Worm (Caenorhabditis elegans) whole organism, young adult: ENCODE results near the gene C45G9.11.

ENCODE experiments used
- B0019.2 ChIP-seq: fragments of 200-800 bp; sonication (Bioruptor generic); conservative IDR thresholded peaks from 2 replicates; pipeline ENCODE4 v1.3.6; 2022; ENCODE audit warnings: missing genetic modification reagents, missing genetic modification characterization, missing compliant biosample characterization
- D2030.7 ChIP-seq: fragments of 200-800 bp; sonication (Bioruptor generic); IDR thresholded peaks from 2 replicates; pipeline ENCODE4 v1.3.6; 2022; ENCODE audit warnings: missing genetic modification reagents, missing genetic modification characterization, missing compliant biosample characterization
- F22D6.2 ChIP-seq: sonication (generic microtip); optimal IDR thresholded peaks from 2 replicates; lab custom pipeline; 2016; ENCODE audit warnings: mild to moderate bottlenecking, missing genetic modification characterization, missing compliant biosample characterization
- F23B12.7 ChIP-seq: sonication (generic microtip); optimal IDR thresholded peaks from 2 replicates; lab custom pipeline; 2017; ENCODE audit warnings: missing genetic modification characterization, mild to moderate bottlenecking, missing compliant biosample characterization, antibody characterized with exemption, moderate library complexity; ENCODE audit not compliant: insufficient read depth
- F33H1.4 ChIP-seq: fragments of 200-800 bp; sonication (Bioruptor generic); IDR thresholded peaks from 2 replicates; pipeline ENCODE4 v1.3.6; 2022; ENCODE audit warnings: missing genetic modification reagents, missing genetic modification characterization, missing compliant biosample characterization
- F49E8.2 ChIP-seq: sonication (generic microtip); optimal IDR thresholded peaks from 3 replicates; lab custom pipeline; 2017; ENCODE audit warnings: missing genetic modification characterization, mild to moderate bottlenecking, missing compliant biosample characterization, antibody characterized with exemption, moderate library complexity; ENCODE audit not compliant: insufficient read depth
- F52B5.7 ChIP-seq: sonication (generic microtip); optimal IDR thresholded peaks from 2 replicates; lab custom pipeline; 2016; ENCODE audit warnings: mild to moderate bottlenecking, missing genetic modification characterization, missing compliant biosample characterization
- F55B11.4 ChIP-seq: sonication (generic microtip); optimal IDR thresholded peaks from 2 replicates; lab custom pipeline; 2016; ENCODE audit warnings: missing compliant biosample characterization, missing genetic modification characterization, borderline replicate concordance; ENCODE audit not compliant: insufficient read depth
- F57A8.1 ChIP-seq: fragments of 200-800 bp; sonication (Bioruptor generic); optimal IDR thresholded peaks from 2 replicates; lab custom pipeline; 2018; ENCODE audit warnings: mild to moderate bottlenecking, missing genetic modification characterization, moderate library complexity, missing compliant biosample characterization
- K12H6.12 ChIP-seq: fragments of 200-800 bp; sonication (Bioruptor generic); optimal IDR thresholded peaks from 2 replicates; lab custom pipeline; 2018; ENCODE audit warnings: mild to moderate bottlenecking, missing genetic modification characterization, missing compliant biosample characterization
- T26A5.8 ChIP-seq: sonication (generic microtip); optimal IDR thresholded peaks from 2 replicates; lab custom pipeline; 2016; ENCODE audit warnings: missing genetic modification characterization, missing compliant biosample characterization
- Y53G8AR.9 ChIP-seq: fragments of 200-800 bp; sonication (Bioruptor generic); conservative IDR thresholded peaks from 2 replicates; pipeline ENCODE4 v1.3.6; 2022; ENCODE audit warnings: missing genetic modification reagents, missing genetic modification characterization, missing compliant biosample characterization
- Y67H2A.10 ChIP-seq: fragments of 200-800 bp; sonication (Bioruptor generic); conservative IDR thresholded peaks from 2 replicates; pipeline ENCODE4 v1.3.6; 2022; ENCODE audit warnings: missing genetic modification reagents, missing genetic modification characterization, missing compliant biosample characterization
- Y79H2A.3 ChIP-seq: fragments of 200-800 bp; sonication (Bioruptor generic); conservative IDR thresholded peaks from 2 replicates; pipeline ENCODE4 v1.3.6; 2022; ENCODE audit warnings: missing genetic modification reagents, missing genetic modification characterization, missing compliant biosample characterization
- ZK185.1 ChIP-seq: sonication (generic microtip); optimal IDR thresholded peaks from 2 replicates; lab custom pipeline; 2016; ENCODE audit warnings: mild to moderate bottlenecking, missing genetic modification characterization, missing compliant biosample characterization; ENCODE audit not compliant: poor library complexity, severe bottlenecking
- ama-1 ChIP-seq, 3 experiments: fragments of 150-350 bp in 1 of 3; sonication (generic microtip) in 2 of 3; optimal IDR thresholded peaks; 2 replicates each; lab custom pipeline; 2014 to 2018; ENCODE audit warnings: missing biosample characterization in 2 of 3, missing genetic modification characterization in 2 of 3, missing genetic modification reagents in 2 of 3
- atf-7 ChIP-seq: sonication (generic microtip); optimal IDR thresholded peaks from 2 replicates; lab custom pipeline; 2017; ENCODE audit warnings: mild to moderate bottlenecking, missing genetic modification characterization, missing compliant biosample characterization
- athp-1 ChIP-seq: sonication (generic microtip); optimal IDR thresholded peaks from 2 replicates; lab custom pipeline; 2017; ENCODE audit warnings: mild to moderate bottlenecking, missing genetic modification characterization, missing compliant biosample characterization
- attf-5 ChIP-seq: fragments of 200-800 bp; sonication (Bioruptor generic); optimal IDR thresholded peaks from 2 replicates; lab custom pipeline; 2018; ENCODE audit warnings: mild to moderate bottlenecking, missing genetic modification characterization, missing compliant biosample characterization
- bed-2 ChIP-seq: fragments of 200-800 bp; sonication (Bioruptor generic); IDR thresholded peaks from 2 replicates; pipeline ENCODE4 v1.3.6; 2022; ENCODE audit warnings: missing genetic modification reagents, missing genetic modification characterization, missing compliant biosample characterization
- ccch-3 ChIP-seq: fragments of 200-800 bp; sonication (Bioruptor generic); optimal IDR thresholded peaks from 2 replicates; lab custom pipeline; 2018; ENCODE audit warnings: mild to moderate bottlenecking, missing genetic modification characterization, missing compliant biosample characterization
- ceh-58 ChIP-seq: fragments of 200-800 bp; sonication (Bioruptor generic); IDR thresholded peaks from 2 replicates; pipeline ENCODE4 v1.3.6; 2022; ENCODE audit warnings: missing genetic modification characterization, missing compliant biosample characterization
- ceh-91 ChIP-seq: fragments of 200-800 bp; sonication (Bioruptor generic); IDR thresholded peaks from 2 replicates; pipeline ENCODE4 v1.3.6; 2022; ENCODE audit warnings: missing genetic modification reagents, missing genetic modification characterization, missing compliant biosample characterization
- dox-1 ChIP-seq: fragments of 200-800 bp; sonication (Bioruptor generic); IDR thresholded peaks from 2 replicates; pipeline ENCODE4 v1.3.6; 2022; ENCODE audit warnings: missing genetic modification reagents, missing genetic modification characterization, missing compliant biosample characterization
- ets-4 ChIP-seq: fragments of 200-800 bp; sonication (Bioruptor generic); optimal IDR thresholded peaks from 2 replicates; lab custom pipeline; 2018; ENCODE audit warnings: mild to moderate bottlenecking, missing genetic modification characterization, missing compliant biosample characterization
- gei-17 ChIP-seq: fragments of 200-800 bp; sonication (Bioruptor generic); optimal IDR thresholded peaks from 2 replicates; lab custom pipeline; 2018; ENCODE audit warnings: mild to moderate bottlenecking, missing genetic modification characterization, missing compliant biosample characterization
- him-1 ChIP-seq: sonication (generic microtip); optimal IDR thresholded peaks from 2 replicates; lab custom pipeline; 2016; ENCODE audit warnings: missing genotype, missing genetic modification reagents, missing genetic modification characterization, missing compliant biosample characterization
- hmg-20 ChIP-seq: fragments of 200-800 bp; sonication (Bioruptor generic); IDR thresholded peaks from 2 replicates; pipeline ENCODE4 v1.3.6; 2022; ENCODE audit warnings: missing genetic modification reagents, missing genetic modification characterization, missing compliant biosample characterization
- let-607 ChIP-seq, 2 experiments: fragments of 200-800 bp in 1 of 2; sonication (Bioruptor generic) in 1 of 2; sonication (generic microtip) in 1 of 2; optimal IDR thresholded peaks; 2 replicates each; lab custom pipeline; 2016 to 2018; ENCODE audit warnings: mild to moderate bottlenecking in 2 of 2, missing compliant biosample characterization in 2 of 2, missing genetic modification characterization in 2 of 2, moderate library complexity in 2 of 2, missing genotype in 1 of 2
- lin-35 ChIP-seq, 3 experiments: fragments of 150-350 bp in 2 of 3; sonication (generic microtip) in 1 of 3; optimal IDR thresholded peaks; 2 replicates each; lab custom pipeline; 2014 to 2018; ENCODE audit warnings: missing biosample characterization in 3 of 3, missing genetic modification characterization in 3 of 3, missing genetic modification reagents in 3 of 3
- lin-40 ChIP-seq: sonication (generic microtip); optimal IDR thresholded peaks from 2 replicates; lab custom pipeline; 2016; ENCODE audit warnings: missing genetic modification characterization, mild to moderate bottlenecking, missing compliant biosample characterization, missing genotype, missing genetic modification reagents
- lin-54 ChIP-seq: fragments of 200-800 bp; sonication (Bioruptor generic); optimal IDR thresholded peaks from 2 replicates; lab custom pipeline; 2018; ENCODE audit warnings: mild to moderate bottlenecking, missing genetic modification characterization, missing compliant biosample characterization
- lsl-1 ChIP-seq: fragments of 200-800 bp; sonication (Bioruptor generic); optimal IDR thresholded peaks from 2 replicates; lab custom pipeline; 2018; ENCODE audit warnings: mild to moderate bottlenecking, missing genetic modification characterization, moderate library complexity, missing compliant biosample characterization
- madf-10 ChIP-seq: sonication (generic microtip); optimal IDR thresholded peaks from 2 replicates; lab custom pipeline; 2016; ENCODE audit warnings: mild to moderate bottlenecking, missing genetic modification characterization, missing compliant biosample characterization
- mcd-1 ChIP-seq: fragments of 200-800 bp; sonication (Bioruptor generic); IDR thresholded peaks from 2 replicates; pipeline ENCODE4 v1.3.6; 2022; ENCODE audit warnings: missing genetic modification reagents, missing genetic modification characterization, missing compliant biosample characterization
- nhr-80 ChIP-seq: sonication (generic microtip); optimal IDR thresholded peaks from 2 replicates; lab custom pipeline; 2016; ENCODE audit warnings: missing genetic modification characterization, missing compliant biosample characterization
- nhr-90 ChIP-seq: sonication (generic microtip); optimal IDR thresholded peaks from 2 replicates; lab custom pipeline; 2016; ENCODE audit warnings: missing genotype, mild to moderate bottlenecking, missing genetic modification characterization, missing compliant biosample characterization
- rec-8 ChIP-seq, 2 experiments: sonication (generic microtip); optimal IDR thresholded peaks; 2 replicates each; lab custom pipeline; 2016; ENCODE audit warnings: mild to moderate bottlenecking in 2 of 2, missing genetic modification characterization in 2 of 2, missing genetic modification reagents in 2 of 2, missing genotype in 2 of 2, missing biosample characterization in 1 of 2, missing compliant biosample characterization in 1 of 2, moderate library complexity in 1 of 2
- snpc-1.1 ChIP-seq: sonication (generic microtip); optimal IDR thresholded peaks from 2 replicates; lab custom pipeline; 2017; ENCODE audit warnings: missing genetic modification characterization, mild to moderate bottlenecking, missing compliant biosample characterization, antibody characterized with exemption, moderate library complexity, missing genotype, missing genetic modification reagents; ENCODE audit not compliant: insufficient read depth
- snpc-4 ChIP-seq, 5 experiments: fragments of 150-350 bp in 1 of 5; sonication (generic microtip) in 4 of 5; optimal IDR thresholded peaks; 2 replicates each; lab custom pipeline; 2014 to 2018; ENCODE audit warnings: missing genetic modification characterization in 5 of 5, missing biosample characterization in 3 of 5, antibody characterized with exemption in 2 of 5, mild to moderate bottlenecking in 2 of 5, missing compliant biosample characterization in 2 of 5, missing genotype in 2 of 5, moderate library complexity in 2 of 5, missing genetic modification reagents in 1 of 5
- somi-1 ChIP-seq: fragments of 200-800 bp; sonication (Bioruptor generic); optimal IDR thresholded peaks from 2 replicates; lab custom pipeline; 2018; ENCODE audit warnings: mild to moderate bottlenecking, missing genetic modification characterization, missing compliant biosample characterization
- tbp1 ChIP-seq: fragments of 200-800 bp; sonication (Bioruptor generic); optimal IDR thresholded peaks from 2 replicates; lab custom pipeline; 2018; ENCODE audit warnings: mild to moderate bottlenecking, missing genetic modification characterization, missing compliant biosample characterization
- tlf-1 ChIP-seq: fragments of 200-800 bp; sonication (Bioruptor generic); optimal IDR thresholded peaks from 2 replicates; lab custom pipeline; 2018; ENCODE audit warnings: mild to moderate bottlenecking, missing genetic modification characterization, missing compliant biosample characterization
- unc-62 ChIP-seq: fragments of 150-350 bp; optimal IDR thresholded peaks from 2 replicates; lab custom pipeline; 2014; ENCODE audit warnings: missing biosample characterization, missing genetic modification reagents, missing genetic modification characterization
- zfh-2 ChIP-seq: fragments of 200-800 bp; sonication (Bioruptor generic); conservative IDR thresholded peaks from 2 replicates; pipeline ENCODE4 v1.3.6; 2022; ENCODE audit warnings: missing genetic modification reagents, missing genetic modification characterization, missing compliant biosample characterization
- ztf-26 ChIP-seq: sonication (generic microtip); optimal IDR thresholded peaks from 2 replicates; lab custom pipeline; 2017; ENCODE audit warnings: missing genetic modification characterization, missing compliant biosample characterization

Gene C45G9.11

DNA sequence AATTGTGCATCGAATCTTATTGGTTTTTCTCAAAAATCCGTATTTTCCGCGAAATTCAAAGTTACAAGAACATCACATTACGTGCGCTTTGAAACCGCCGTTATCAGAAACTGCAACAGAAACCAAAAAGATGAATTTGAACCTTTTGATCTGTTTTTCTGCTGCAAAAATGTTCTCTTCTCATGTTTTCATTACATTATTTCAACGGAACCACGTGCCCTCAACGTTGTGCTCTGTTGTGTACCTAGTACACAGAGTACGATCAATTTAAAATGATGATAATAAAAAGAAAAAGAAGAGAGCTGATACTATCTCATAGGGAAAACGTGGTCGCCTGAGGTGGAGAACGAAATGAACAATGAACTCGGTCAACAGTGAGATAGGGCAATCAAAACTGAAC, 9.5 kb upstream of the C45G9.11 start:
- TF ChIP-seq lin-40 (tag; lab: Kevin White, UChicago) (peak; percentile 74), F49E8.2 (tag; lab: Kevin White, UChicago) (no peak), ceh-91 (GFP tag; lab: Robert Waterston, UW) (no peak), dox-1 (GFP tag; lab: Robert Waterston, UW) (peak; percentile 21; the same call in 1 of the 2 replicates), ztf-26 (tag; lab: Kevin White, UChicago) (peak; percentile 56), ama-1 (optimal IDR thresholded peaks at IDR 0.05; lab: Kevin White, UChicago) (no peak), ama-1 (GFP tag; optimal IDR thresholded peaks at IDR 0.05; lab: Kevin White, UChicago) (no peak), mcd-1 (peak; percentile 10; the same call in 1 of the 2 replicates), nhr-80 (tag; lab: Kevin White, UChicago) (peak; percentile 76), lsl-1 (GFP tag; lab: Kevin White, UChicago) (no peak), madf-10 (tag; lab: Kevin White, UChicago) (no peak), tlf-1 (GFP tag; lab: Kevin White, UChicago) (peak; percentile 18), F57A8.1 (GFP tag; lab: Kevin White, UChicago) (no peak), D2030.7 (GFP tag; lab: Robert Waterston, UW) (no peak), F33H1.4 (GFP tag; lab: Robert Waterston, UW) (no peak), B0019.2 (no peak), F55B11.4 (tag; lab: Kevin White, UChicago) (no peak), K12H6.12 (tag; lab: Kevin White, UChicago) (peak; percentile 20), unc-62 (GFP tag; lab: Kevin White, UChicago) (no peak), tbp1 (GFP tag; lab: Kevin White, UChicago) (peak; percentile 43), let-607 (tag; optimal IDR thresholded peaks at IDR 0.05; lab: Kevin White, UChicago) (peak in 1 of 2 experiments; percentile 36), him-1 (no peak), lin-35 (GFP tag; optimal IDR thresholded peaks at IDR 0.05; lab: Kevin White, UChicago) (peak in 1 of 3 experiments; percentile 14), F52B5.7 (tag; lab: Kevin White, UChicago) (no peak), snpc-4 (GFP tag; optimal IDR thresholded peaks at IDR 0.05; lab: Kevin White, UChicago) (no peak), snpc-4 (tag; optimal IDR thresholded peaks at IDR 0.05; lab: Kevin White, UChicago) (peak in 3 of 4 experiments; percentile 32 to 63 (median 51)), attf-5 (GFP tag; lab: Kevin White, UChicago) (peak; percentile 45), Y67H2A.10 (no peak), athp-1 (no peak), ets-4 (GFP tag; lab: Kevin White, UChicago) (no peak), zfh-2 (GFP tag; lab: Robert Waterston, UW) (no peak), T26A5.8 (tag; lab: Kevin White, UChicago) (no peak), nhr-90 (no peak), ccch-3 (GFP tag; lab: Kevin White, UChicago) (no peak), ZK185.1 (no peak), rec-8 (tag; optimal IDR thresholded peaks at IDR 0.05; lab: Kevin White, UChicago) (no peak), lin-54 (GFP tag; lab: Kevin White, UChicago) (no peak), hmg-20 (GFP tag; lab: Robert Waterston, UW) (no peak), Y53G8AR.9 (GFP tag; lab: Robert Waterston, UW) (0 out of 2 replicates have a peak, but pooled peaks have one; percentile 44), gei-17 (GFP tag; lab: Kevin White, UChicago) (no peak), snpc-1.1 (tag; lab: Kevin White, UChicago) (no peak), F23B12.7 (peak; percentile 15), somi-1 (GFP tag; lab: Kevin White, UChicago) (peak; percentile 85), atf-7 (tag; lab: Kevin White, UChicago) (no peak), bed-2 (GFP tag; lab: Robert Waterston, UW) (no peak), ceh-58 (GFP tag; lab: Robert Waterston, UW) (no peak), F22D6.2 (tag; lab: Kevin White, UChicago) (peak; percentile 76), Y79H2A.3 (GFP tag; lab: Robert Waterston, UW) (no peak)
